Fruit fly (Drosophila melanogaster): ENCODE measurements around the gene ND-13B.
A peak's percentile ranks its signal among the peaks of the same experiment; 100 is the strongest.

The ND-13B gene

DNA sequence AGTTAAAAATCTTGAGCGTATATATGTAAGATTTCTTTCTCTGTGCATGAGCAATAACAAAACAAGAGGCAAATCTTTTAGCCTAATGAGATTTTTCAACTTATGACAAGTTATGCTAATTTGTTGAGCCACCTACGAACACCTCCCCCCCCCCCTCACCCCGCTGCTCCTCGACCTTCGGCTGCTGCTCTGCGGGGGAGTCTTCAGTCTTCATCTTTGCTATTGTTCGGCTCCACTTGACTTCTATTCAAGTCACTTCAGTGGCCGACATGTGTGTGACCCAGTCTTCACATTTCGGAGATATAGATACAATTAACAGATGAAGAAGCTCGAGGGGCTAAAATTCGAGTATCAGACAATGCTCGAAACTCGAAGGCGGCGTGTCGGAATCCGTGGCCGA is 38.1 kb upstream of the ND-13B start:
- TF ChIP-seq Stat92E (GFP tag; optimal IDR thresholded peaks at IDR 0.05) (no peak), Med (GFP tag) (peak; percentile 31), Trl (optimal IDR thresholded peaks at IDR 0.05) (no peak), Trl (GFP tag; optimal IDR thresholded peaks at IDR 0.05) (no peak), CG43689 (GFP tag; IDR thresholded peaks at IDR 0.05) (no peak), vvl (GFP tag; IDR thresholded peaks at IDR 0.05) (peak; percentile 48; the same call in 1 of the 2 replicates), ato (GFP tag; IDR thresholded peaks at IDR 0.05; ENCODE audit: partially characterized antibody) (no peak), Ets65A (GFP tag) (peak; percentile 78), Six4 (GFP tag; optimal IDR thresholded peaks at IDR 0.05) (no peak), disco-r (GFP tag; optimal IDR thresholded peaks at IDR 0.05) (no peak), kah (GFP tag; optimal IDR thresholded peaks at IDR 0.05) (no peak), CG10274 (GFP tag; optimal IDR thresholded peaks at IDR 0.05) (no peak), Sry-β (GFP tag; optimal IDR thresholded peaks at IDR 0.05) (no peak), crol (GFP tag; IDR thresholded peaks at IDR 0.05) (peak; percentile 51; the same call in 1 of the 2 replicates), oc (tag; optimal IDR thresholded peaks at IDR 0.05) (peak; percentile 19), sr (GFP tag; IDR thresholded peaks at IDR 0.05) (peak; percentile 88), Chrac-16 (GFP tag; optimal IDR thresholded peaks at IDR 0.05) (no peak)

- no peak for TF ChIP-seq CG2116 (GFP tag; optimal IDR thresholded peaks at IDR 0.05)
- TF ChIP-seq CG6654 (GFP tag; optimal IDR thresholded peaks at IDR 0.05): no peak
- TF ChIP-seq chinmo (GFP tag; IDR thresholded peaks at IDR 0.05; ENCODE audit: partially characterized antibody): 0 out of 4 replicates have a peak, but pooled peaks have one; percentile 20
- TF ChIP-seq Rfx (GFP tag; IDR thresholded peaks at IDR 0.05): 0 out of 2 replicates have a peak, but pooled peaks have one; percentile 6
- no peak for TF ChIP-seq Sox102F (GFP tag; optimal IDR thresholded peaks at IDR 0.05)
- TF ChIP-seq CG13894 (tag; optimal IDR thresholded peaks at IDR 0.05): peak; percentile 10
- TF ChIP-seq Hr39 (optimal IDR thresholded peaks at IDR 0.05): no peak
- no peak for TF ChIP-seq CG4282 (GFP tag; optimal IDR thresholded peaks at IDR 0.05)
- no peak for TF ChIP-seq CG7271 (tag; optimal IDR thresholded peaks at IDR 0.05)
- TF ChIP-seq CG31224 (GFP tag; IDR thresholded peaks at IDR 0.05): peak; percentile 84
- TF ChIP-seq abd-A (tag; optimal IDR thresholded peaks at IDR 0.05): peak; percentile 85
- no peak for TF ChIP-seq Tbp (GFP tag; optimal IDR thresholded peaks at IDR 0.05)
- TF ChIP-seq mld (GFP tag; IDR thresholded peaks at IDR 0.05; ENCODE audit: partially characterized antibody): no peak
- no peak for TF ChIP-seq ash1 (GFP tag; optimal IDR thresholded peaks at IDR 0.05)
- TF ChIP-seq crol (GFP tag; IDR thresholded peaks at IDR 0.05): peak; percentile 83
- no peak for TF ChIP-seq Med (GFP tag)
- no peak for TF ChIP-seq CG9609 (GFP tag; optimal IDR thresholded peaks at IDR 0.05)
- TF ChIP-seq wor (GFP tag; IDR thresholded peaks at IDR 0.05): no peak
- no peak for TF ChIP-seq CG16813 (GFP tag; IDR thresholded peaks at IDR 0.05; ENCODE audit: partially characterized antibody)
- no peak for TF ChIP-seq lmd (GFP tag; IDR thresholded peaks at IDR 0.05)
- TF ChIP-seq br (optimal IDR thresholded peaks at IDR 0.05): no peak
- TF ChIP-seq ken (GFP tag; IDR thresholded peaks at IDR 0.05): peak; percentile 10; the same call in 1 of the 3 replicates
- TF ChIP-seq CG10209 (GFP tag; optimal IDR thresholded peaks at IDR 0.05): no peak
- no peak for TF ChIP-seq CG12299 (tag; optimal IDR thresholded peaks at IDR 0.05)
Measured at dm6 chr3L:10727123-10727522, 33.2 kb upstream of the ND-13B start.

- TF ChIP-seq CG4730 (GFP tag; IDR thresholded peaks at IDR 0.05) (no peak), ato (GFP tag; IDR thresholded peaks at IDR 0.05; ENCODE audit: partially characterized antibody) (no peak), stwl (tag; optimal IDR thresholded peaks at IDR 0.05) (no peak), fd102C (GFP tag; optimal IDR thresholded peaks at IDR 0.05) (no peak), ase (GFP tag; IDR thresholded peaks at IDR 0.05) (no peak), Six4 (GFP tag; optimal IDR thresholded peaks at IDR 0.05) (no peak), crol (GFP tag; IDR thresholded peaks at IDR 0.05) (peak; percentile 60; the same call in 1 of the 2 replicates), zen2 (GFP tag; IDR thresholded peaks at IDR 0.05; ENCODE audit: partially characterized antibody) (no peak), bigmax (GFP tag; optimal IDR thresholded peaks at IDR 0.05) (no peak), row (GFP tag; IDR thresholded peaks at IDR 0.05) (no peak), CG2875 (GFP tag; optimal IDR thresholded peaks at IDR 0.05) (no peak), seq (GFP tag; IDR thresholded peaks at IDR 0.05) (no peak), cg (GFP tag; optimal IDR thresholded peaks at IDR 0.05) (peak; percentile 53), Chrac-16 (GFP tag; optimal IDR thresholded peaks at IDR 0.05) (no peak), lab (GFP tag; optimal IDR thresholded peaks at IDR 0.05) (peak; percentile 8)
Measured at dm6 chr3L:10724810-10725444, 31.0 kb upstream of the ND-13B start.
